Fruit fly (Drosophila melanogaster): Measurements from ENCODE around the gene Idh3a.

DNA sequence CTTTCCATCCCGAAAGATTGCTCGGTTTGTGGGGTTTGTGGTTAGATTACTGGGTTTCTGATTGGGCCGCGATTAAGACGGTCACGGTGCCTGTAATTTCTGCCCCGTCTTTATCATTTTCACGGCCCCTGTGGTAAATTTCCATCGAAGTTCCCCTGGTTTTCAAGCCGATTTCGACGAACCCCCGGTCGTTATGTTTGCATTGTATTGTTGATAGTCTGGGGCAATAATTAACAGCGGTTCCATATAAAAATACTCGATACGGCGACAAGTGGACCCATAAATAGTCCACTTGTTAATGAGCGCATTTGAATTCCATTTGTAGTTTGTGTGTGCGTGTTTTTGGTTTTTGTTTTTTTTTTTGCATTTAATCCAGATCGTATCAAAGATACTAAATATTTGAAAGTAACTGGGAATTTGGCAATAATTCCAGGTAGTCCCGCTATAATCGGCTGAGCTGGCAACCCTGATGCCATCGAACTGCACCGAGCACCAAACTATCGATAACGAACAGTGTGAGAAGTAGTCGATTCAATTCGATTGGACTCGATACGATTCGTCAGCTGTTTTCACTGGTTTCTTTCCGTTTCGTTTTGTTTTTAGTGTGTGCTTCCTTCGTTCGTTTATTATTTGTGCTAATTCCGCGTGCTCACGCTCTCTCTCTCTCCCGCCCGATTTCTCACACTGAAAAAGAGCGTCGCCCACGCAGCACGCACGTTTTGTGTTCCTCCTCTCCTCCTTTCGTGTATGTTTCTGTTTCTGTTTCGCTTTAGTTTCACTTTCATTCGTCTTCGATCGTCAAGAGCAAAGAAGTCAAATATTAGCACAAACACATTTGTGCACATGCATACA lies 16.1 kb downstream of the Idh3a start:
- TF ChIP-seq Snoo (tag; optimal IDR thresholded peaks at IDR 0.05), result no peak
- 0 out of 3 replicates have a peak, but pooled peaks have one; percentile 40 for TF ChIP-seq fd96Ca (GFP tag; IDR thresholded peaks at IDR 0.05)
- peak; percentile 20; the same call in 1 of the 2 replicates for TF ChIP-seq Ets98B (GFP tag; IDR thresholded peaks at IDR 0.05)
- TF ChIP-seq CG12605 (GFP tag; IDR thresholded peaks at IDR 0.05), result no peak
- TF ChIP-seq CG8301 (tag; optimal IDR thresholded peaks at IDR 0.05), result no peak
- TF ChIP-seq Pif1B (GFP tag; optimal IDR thresholded peaks at IDR 0.05), result no peak

All from whole organism, pupa.